Worm (Caenorhabditis elegans) whole organism, L2 larva: ENCODE data around the gene F37C12.21.

Experiments used
- F13H6.1 ChIP-seq: sonication (generic microtip); optimal IDR thresholded peaks from 2 replicates; lab custom pipeline; 2016; ENCODE audit warnings: missing genetic modification characterization, missing compliant biosample characterization
- elt-1 ChIP-seq: fragments of 150-350 bp; optimal IDR thresholded peaks from 2 replicates; lab custom pipeline; 2014; ENCODE audit warnings: missing biosample characterization, missing genetic modification characterization
- lin-13 ChIP-seq: fragments of 150-350 bp; optimal IDR thresholded peaks from 2 replicates; lab custom pipeline; 2014; ENCODE audit warnings: missing biosample characterization, missing genetic modification reagents, missing genetic modification characterization
- mdl-1 ChIP-seq, 2 experiments: fragments of 150-350 bp in 1 of 2; sonication (generic microtip) in 1 of 2; optimal IDR thresholded peaks; 2 replicates each; lab custom pipeline; 2017; ENCODE audit warnings: missing biosample characterization in 2 of 2, missing genetic modification characterization in 2 of 2
- nhr-77 ChIP-seq: fragments of 150-350 bp; optimal IDR thresholded peaks from 2 replicates; lab custom pipeline; 2014; ENCODE audit warnings: missing biosample characterization, missing genetic modification characterization
- snpc-4 ChIP-seq: fragments of 150-350 bp; optimal IDR thresholded peaks from 2 replicates; lab custom pipeline; 2014; ENCODE audit warnings: missing biosample characterization, missing genetic modification characterization

DNA sequence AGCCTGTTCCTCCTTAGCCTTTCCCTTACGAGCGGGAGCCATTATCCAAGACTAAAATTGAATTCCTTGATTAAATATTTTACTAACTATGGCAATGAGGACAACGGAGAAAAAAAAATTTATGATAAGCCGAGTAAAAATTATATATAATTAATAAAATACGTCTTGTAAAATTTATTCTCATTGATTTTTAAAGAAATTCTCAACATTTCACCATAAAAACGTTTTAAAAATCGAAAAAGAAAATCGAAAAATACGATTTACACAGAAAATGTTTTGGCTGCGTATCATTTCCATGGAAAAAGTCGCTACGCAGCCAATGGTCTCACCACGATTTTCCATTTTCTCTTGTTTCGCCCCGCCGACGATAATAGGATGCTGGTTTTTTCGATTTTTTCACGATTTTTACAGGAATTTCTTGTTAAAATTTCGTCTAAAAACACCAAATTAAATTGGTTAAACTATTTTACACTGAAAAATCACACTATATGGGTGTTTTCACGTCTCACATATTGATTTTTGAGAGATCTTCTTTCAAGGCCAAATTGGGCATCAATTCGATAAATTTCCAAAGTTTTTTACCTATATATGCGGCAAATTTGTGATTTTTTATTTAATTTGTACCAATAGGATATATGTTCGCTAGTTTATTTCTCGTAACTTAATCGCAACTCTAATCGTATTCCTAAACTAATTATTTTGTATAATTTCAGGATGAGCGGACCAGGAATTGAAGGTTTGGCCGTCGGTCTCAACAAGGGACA lies 8.4 kb upstream of the F37C12.21 start, which contains the start of the genes rps-14 and rpl-36:
- TF ChIP-seq snpc-4 (tag; lab: Kevin White, UChicago) (peak; percentile 74), F13H6.1 (tag; lab: Kevin White, UChicago) (peak; percentile 83), nhr-77 (tag; lab: Kevin White, UChicago) (peak; percentile 23), lin-13 (peak; percentile 91), mdl-1 (tag; optimal IDR thresholded peaks at IDR 0.05; lab: Kevin White, UChicago) (peak in 1 of 2 experiments; percentile 19), elt-1 (no peak)
